Fruit fly (Drosophila melanogaster) whole organism, embryonic: Measurements from ENCODE around the gene CG32354.

ENCODE experiments used
- Abd-B ChIP-seq: fragments of 200-800 bp; sonication (Bioruptor generic); optimal IDR thresholded peaks from 2 replicates; lab custom pipeline; 2018; ENCODE audit warnings: missing biosample characterization, mild to moderate bottlenecking, missing genetic modification characterization, moderate library complexity
- Atf6 ChIP-seq: fragments of 200-800 bp; sonication (Bioruptor generic); IDR thresholded peaks from 2 replicates; pipeline ENCODE4 v1.3.6; 2022; ENCODE audit warnings: missing biosample characterization, missing genetic modification characterization
- CG1024 ChIP-seq: fragments of 200-800 bp; sonication (Bioruptor generic); IDR thresholded peaks from 2 replicates; pipeline ENCODE4 v1.3.6; 2022; ENCODE audit warnings: missing biosample characterization, missing genetic modification characterization
- CG10274 ChIP-seq: fragments of 200-800 bp; sonication (Bioruptor generic); optimal IDR thresholded peaks from 3 replicates; lab custom pipeline; 2017; ENCODE audit warnings: missing biosample characterization, mild to moderate bottlenecking, missing genetic modification characterization
- CG10543 ChIP-seq: fragments of 200-800 bp; sonication (Bioruptor generic); optimal IDR thresholded peaks from 3 replicates; lab custom pipeline; 2017; ENCODE audit warnings: missing biosample characterization, mild to moderate bottlenecking, missing genetic modification characterization, moderate library complexity
- CG11093 ChIP-seq: fragments of 200-800 bp; sonication (Bioruptor generic); IDR thresholded peaks from 3 replicates; pipeline ENCODE4 v1.3.6; 2022; ENCODE audit warnings: missing biosample characterization, missing genetic modification characterization
- CG12942 ChIP-seq: fragments of 200-800 bp; sonication (Bioruptor generic); optimal IDR thresholded peaks from 3 replicates; lab custom pipeline; 2016; ENCODE audit warnings: missing biosample characterization, missing genetic modification characterization
- CG13775 ChIP-seq: fragments of 200-800 bp; sonication (Bioruptor generic); optimal IDR thresholded peaks from 3 replicates; lab custom pipeline; 2017; ENCODE audit warnings: missing biosample characterization, mild to moderate bottlenecking, missing genetic modification characterization
- CG16815 ChIP-seq: fragments of 200-800 bp; sonication (Bioruptor generic); optimal IDR thresholded peaks from 3 replicates; lab custom pipeline; 2017; ENCODE audit warnings: missing biosample characterization, mild to moderate bottlenecking, missing genetic modification characterization
- CG2889 ChIP-seq: fragments of 200-800 bp; sonication (Bioruptor generic); IDR thresholded peaks from 3 replicates; pipeline ENCODE4 v1.3.6; 2022; ENCODE audit warnings: missing biosample characterization, missing genetic modification characterization
- CG30431 ChIP-seq: fragments of 200-800 bp; sonication (Bioruptor generic); optimal IDR thresholded peaks from 2 replicates; lab custom pipeline; 2017; ENCODE audit warnings: missing biosample characterization, missing genetic modification characterization
- CG3847 ChIP-seq: fragments of 200-800 bp; sonication (Bioruptor generic); IDR thresholded peaks from 2 replicates; pipeline ENCODE4 v1.3.6; 2022; ENCODE audit warnings: missing biosample characterization, missing genetic modification characterization
- CG6254 ChIP-seq: fragments of 200-800 bp; sonication (Bioruptor generic); optimal IDR thresholded peaks from 3 replicates; lab custom pipeline; 2017; ENCODE audit warnings: mild to moderate bottlenecking, missing biosample characterization, missing genetic modification reagents, missing genetic modification characterization
- CG7271 ChIP-seq: fragments of 200-800 bp; sonication (Bioruptor generic); optimal IDR thresholded peaks from 2 replicates; lab custom pipeline; 2018; ENCODE audit warnings: missing biosample characterization, mild to moderate bottlenecking, missing genetic modification characterization, moderate library complexity
- CG7556 ChIP-seq: fragments of 200-800 bp; sonication (Bioruptor generic); optimal IDR thresholded peaks from 2 replicates; lab custom pipeline; 2017; ENCODE audit warnings: missing biosample characterization, mild to moderate bottlenecking, missing genetic modification characterization
- CG7786 ChIP-seq: fragments of 200-800 bp; sonication (Bioruptor generic); optimal IDR thresholded peaks from 2 replicates; lab custom pipeline; 2016; ENCODE audit warnings: missing biosample characterization, missing genetic modification characterization
- CG7839 ChIP-seq: fragments of 200-800 bp; sonication (Bioruptor generic); optimal IDR thresholded peaks from 3 replicates; lab custom pipeline; 2018; ENCODE audit warnings: missing biosample characterization, mild to moderate bottlenecking, missing genetic modification characterization, moderate library complexity
- CG8359 ChIP-seq: fragments of 200-800 bp; sonication (Bioruptor generic); optimal IDR thresholded peaks from 2 replicates; lab custom pipeline; 2017; ENCODE audit warnings: missing biosample characterization, mild to moderate bottlenecking, missing genetic modification characterization, borderline replicate concordance
- CG9876 ChIP-seq: fragments of 200-800 bp; sonication (Bioruptor generic); optimal IDR thresholded peaks from 2 replicates; lab custom pipeline; 2016; ENCODE audit warnings: missing biosample characterization, missing genetic modification characterization
- D ChIP-seq, 2 experiments: fragments of 200-800 bp in 1 of 2; fragments of >200 bp in 1 of 2; sonication (Bioruptor generic) in 1 of 2; optimal IDR thresholded peaks; 2 replicates in 1 of 2; 3 replicates in 1 of 2; lab custom pipeline; 2017; ENCODE audit warnings: mild to moderate bottlenecking in 1 of 2, missing biosample characterization in 1 of 2, missing genetic modification characterization in 1 of 2, missing genetic modification reagents in 1 of 2
- Dfd ChIP-seq, 2 experiments: fragments of >200 bp; optimal IDR thresholded peaks; 2 replicates each; lab custom pipeline; 2017; ENCODE audit warnings: missing biosample characterization in 2 of 2, missing genetic modification characterization in 2 of 2
- Dref ChIP-seq: fragments of 200-800 bp; sonication (Bioruptor generic); IDR thresholded peaks from 2 replicates; pipeline ENCODE4 v1.3.6; 2022; ENCODE audit warnings: missing biosample characterization, missing genetic modification characterization
- Eip74EF ChIP-seq, 2 experiments: fragments of 200-800 bp in 1 of 2; fragments of >200 bp in 1 of 2; sonication (Bioruptor generic) in 1 of 2; optimal IDR thresholded peaks; 2 replicates each; lab custom pipeline; 2017 to 2019; ENCODE audit warnings: missing biosample characterization in 2 of 2, missing genetic modification characterization in 2 of 2, mild to moderate bottlenecking in 1 of 2, moderate library complexity in 1 of 2
- Hr78 ChIP-seq, 2 experiments: fragments of 200-800 bp in 1 of 2; fragments of >200 bp in 1 of 2; sonication (Bioruptor generic) in 1 of 2; optimal IDR thresholded peaks; 2 replicates each; lab custom pipeline; 2017 to 2019; ENCODE audit warnings: missing biosample characterization in 2 of 2, missing genetic modification characterization in 2 of 2, mild to moderate bottlenecking in 1 of 2, moderate library complexity in 1 of 2
- Hsf ChIP-seq: fragments of 200-800 bp; sonication (Bioruptor generic); optimal IDR thresholded peaks from 3 replicates; lab custom pipeline; 2016; ENCODE audit warnings: missing biosample characterization, missing genetic modification characterization
- NK7.1 ChIP-seq: fragments of 200-800 bp; sonication (Bioruptor generic); optimal IDR thresholded peaks from 3 replicates; lab custom pipeline; 2016; ENCODE audit warnings: missing biosample characterization, missing genetic modification characterization
- Oaz ChIP-seq: fragments of 200-800 bp; sonication (Bioruptor generic); IDR thresholded peaks from 2 replicates; pipeline ENCODE4 v1.3.6; 2022; ENCODE audit warnings: missing biosample characterization, missing genetic modification characterization
- Oli ChIP-seq: fragments of 200-800 bp; sonication (Bioruptor generic); optimal IDR thresholded peaks from 2 replicates; lab custom pipeline; 2018; ENCODE audit warnings: missing biosample characterization, mild to moderate bottlenecking, missing genetic modification characterization, moderate library complexity
- Poxn ChIP-seq: fragments of 200-800 bp; sonication (Bioruptor generic); IDR thresholded peaks from 2 replicates; pipeline ENCODE4 v1.3.6; 2022; ENCODE audit warnings: missing biosample characterization, missing genetic modification characterization
- YL-1 ChIP-seq: fragments of 200-800 bp; sonication (Bioruptor generic); optimal IDR thresholded peaks from 3 replicates; lab custom pipeline; 2017; ENCODE audit warnings: missing biosample characterization, mild to moderate bottlenecking, missing genetic modification characterization
- btn ChIP-seq: fragments of 200-800 bp; sonication (Bioruptor generic); optimal IDR thresholded peaks from 2 replicates; lab custom pipeline; 2016; ENCODE audit warnings: missing biosample characterization, missing genetic modification characterization
- dpn ChIP-seq, 2 experiments: fragments of 200-800 bp; sonication (Bioruptor generic); optimal IDR thresholded peaks; 3 replicates each; lab custom pipeline; 2016; ENCODE audit warnings: missing biosample characterization in 2 of 2, missing genetic modification characterization in 2 of 2
- fru ChIP-seq: fragments of >200 bp; optimal IDR thresholded peaks from 2 replicates; lab custom pipeline; 2017
- fu2 ChIP-seq: fragments of 200-800 bp; sonication (Bioruptor generic); optimal IDR thresholded peaks from 2 replicates; lab custom pipeline; 2016; ENCODE audit warnings: missing biosample characterization, missing genetic modification characterization
- gsb-n ChIP-seq: fragments of 200-800 bp; sonication (Bioruptor generic); optimal IDR thresholded peaks from 3 replicates; lab custom pipeline; 2018; ENCODE audit warnings: missing biosample characterization, mild to moderate bottlenecking, missing genetic modification characterization
- hkb ChIP-seq, 2 experiments: fragments of 200-800 bp in 1 of 2; fragments of >200 bp in 1 of 2; sonication (Bioruptor generic) in 1 of 2; IDR thresholded peaks in 1 of 2; optimal IDR thresholded peaks in 1 of 2; 2 replicates each; pipeline versions ENCODE4 v1.3.6 to Lab custom; 2017 to 2022; ENCODE audit warnings: missing biosample characterization in 1 of 2, missing genetic modification characterization in 1 of 2
- jigr1 ChIP-seq: fragments of 200-800 bp; sonication (Bioruptor generic); IDR thresholded peaks from 3 replicates; pipeline ENCODE4 v1.3.6; 2022; ENCODE audit warnings: missing biosample characterization, missing genetic modification characterization
- knrl ChIP-seq: fragments of 200-800 bp; sonication (Bioruptor generic); IDR thresholded peaks from 3 replicates; pipeline ENCODE4 v1.3.6; 2022; ENCODE audit warnings: missing biosample characterization, missing genetic modification characterization; ENCODE audit not compliant: partially characterized antibody
- pita ChIP-seq: fragments of 200-800 bp; sonication (Bioruptor generic); optimal IDR thresholded peaks from 2 replicates; lab custom pipeline; 2017; ENCODE audit warnings: missing biosample characterization, mild to moderate bottlenecking, missing genetic modification characterization
- prd ChIP-seq, 3 experiments: fragments of >200 bp in 2 of 3; fragments of 200-800 bp in 1 of 3; sonication (Bioruptor generic) in 1 of 3; optimal IDR thresholded peaks in 2 of 3; IDR thresholded peaks in 1 of 3; 2 replicates in 2 of 3; 3 replicates in 1 of 3; pipeline versions ENCODE4 v1.3.6 to Lab custom; 2017 to 2022; ENCODE audit warnings: missing biosample characterization in 1 of 3, missing genetic modification characterization in 1 of 3
- sd ChIP-seq: fragments of 200-800 bp; sonication (Bioruptor generic); optimal IDR thresholded peaks from 3 replicates; lab custom pipeline; 2018; ENCODE audit warnings: missing biosample characterization, mild to moderate bottlenecking, missing genetic modification characterization, moderate library complexity
- sens ChIP-seq: fragments of 200-800 bp; sonication (Bioruptor generic); peaks from one replicate; lab custom pipeline; 2016; ENCODE audit warnings: missing biosample characterization, missing genetic modification characterization
- sim ChIP-seq: fragments of 200-800 bp; sonication (Bioruptor generic); IDR thresholded peaks from 2 replicates; pipeline ENCODE4 v1.3.6; 2022; ENCODE audit warnings: missing biosample characterization, missing genetic modification characterization
- tna ChIP-seq: fragments of 200-800 bp; sonication (Bioruptor generic); IDR thresholded peaks from 2 replicates; pipeline ENCODE4 v1.3.6; 2022; ENCODE audit warnings: missing biosample characterization, missing genetic modification characterization; ENCODE audit not compliant: partially characterized antibody
- trem ChIP-seq: fragments of 200-800 bp; optimal IDR thresholded peaks from 3 replicates; lab custom pipeline; 2019; ENCODE audit warnings: missing biosample characterization, mild to moderate bottlenecking, missing genetic modification characterization, moderate library complexity
- vvl ChIP-seq: fragments of 200-800 bp; sonication (Bioruptor generic); IDR thresholded peaks from 2 replicates; pipeline ENCODE4 v1.3.6; 2022; ENCODE audit warnings: missing biosample characterization, missing genetic modification characterization
- zen ChIP-seq: fragments of 200-800 bp; sonication (Bioruptor generic); optimal IDR thresholded peaks from 3 replicates; lab custom pipeline; 2018; ENCODE audit warnings: missing biosample characterization, mild to moderate bottlenecking, missing genetic modification characterization, moderate library complexity

CG32354 gene

DNA sequence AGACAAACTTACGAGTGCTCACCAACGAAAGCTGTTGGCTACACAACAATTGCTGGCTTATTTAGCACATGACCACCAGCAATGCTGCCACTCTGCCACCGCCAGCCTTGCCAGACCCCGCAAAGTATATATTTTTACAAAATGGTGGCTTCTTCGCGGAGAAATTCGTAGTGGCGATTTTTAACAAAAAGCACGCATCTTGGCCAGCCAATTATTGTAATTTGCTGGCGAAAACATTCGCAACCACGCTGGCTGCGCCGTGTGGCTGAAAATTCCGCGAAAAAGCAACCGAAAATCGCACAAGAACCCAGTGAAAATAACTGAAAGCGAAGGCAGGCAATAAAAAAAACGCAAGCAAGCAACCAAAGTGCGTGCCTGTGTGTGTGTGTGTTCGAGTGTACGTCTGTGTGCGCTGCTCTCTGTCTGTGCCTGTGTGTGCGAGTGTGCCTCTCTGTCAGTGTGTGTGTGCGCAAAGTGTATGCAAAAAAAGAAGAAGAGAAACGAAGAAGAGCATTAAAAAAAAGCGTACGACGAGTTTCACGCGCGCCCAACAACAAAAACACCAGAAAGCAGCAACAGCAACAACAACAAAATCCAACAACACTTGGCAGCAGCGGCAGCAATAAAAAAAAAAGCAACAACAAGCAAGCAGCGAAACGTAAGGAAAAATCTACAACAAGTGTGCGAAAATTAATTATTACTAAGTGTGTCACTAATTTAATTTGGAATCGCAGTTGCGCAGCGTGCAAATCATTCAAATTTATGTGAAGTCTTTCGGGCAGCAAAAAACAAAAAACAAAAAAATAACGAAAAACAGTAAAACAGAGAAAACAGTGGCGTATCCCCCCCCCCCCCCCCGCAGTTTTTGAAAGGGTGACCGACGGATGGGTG lies 28.0 kb upstream of the CG32354 start, which contains the start of gene Gug (continued):
- TF ChIP-seq CG1024 (GFP tag; lab: Robert Waterston, UW) = no peak
- no peak for TF ChIP-seq CG7839 (tag; lab: Kevin White, UChicago)
- TF ChIP-seq D (optimal IDR thresholded peaks at IDR 0.05; lab: Kevin White, UChicago) = peak; percentile 76
- TF ChIP-seq D (GFP tag; optimal IDR thresholded peaks at IDR 0.05; lab: Kevin White, UChicago) = no peak
- no peak for TF ChIP-seq CG2889 (GFP tag; lab: Robert Waterston, UW)
- no peak for TF ChIP-seq dpn (GFP tag; optimal IDR thresholded peaks at IDR 0.05; lab: Kevin White, UChicago)
- TF ChIP-seq Abd-B = peak; percentile 79
- TF ChIP-seq zen (tag; lab: Kevin White, UChicago) = peak; percentile 16
- TF ChIP-seq Eip74EF (GFP tag; optimal IDR thresholded peaks at IDR 0.05; lab: Kevin White, UChicago) = no peak
- TF ChIP-seq jigr1 (GFP tag; lab: Robert Waterston, UW) = no peak
- TF ChIP-seq CG8359 (GFP tag; lab: Kevin White, UChicago) = no peak
- TF ChIP-seq btn = no peak
- peak; percentile 22 for TF ChIP-seq hkb (optimal IDR thresholded peaks at IDR 0.05; lab: Kevin White, UChicago)
- TF ChIP-seq hkb (GFP tag; IDR thresholded peaks at IDR 0.05; lab: Robert Waterston, UW) = no peak
- no peak for TF ChIP-seq gsb-n
- TF ChIP-seq CG9876 (GFP tag; lab: Kevin White, UChicago) = no peak
- peak; percentile 20 for TF ChIP-seq vvl (GFP tag; lab: Robert Waterston, UW)
- no peak for TF ChIP-seq tna
- TF ChIP-seq sim (GFP tag; lab: Robert Waterston, UW) = no peak
- no peak for TF ChIP-seq NK7.1 (GFP tag; lab: Kevin White, UChicago)
- no peak for TF ChIP-seq prd (optimal IDR thresholded peaks at IDR 0.05; lab: Kevin White, UChicago)
- 0 out of 3 replicates have a peak, but pooled peaks have one; percentile 9 for TF ChIP-seq prd (GFP tag; IDR thresholded peaks at IDR 0.05; lab: Robert Waterston, UW)
- TF ChIP-seq pita (GFP tag; lab: Kevin White, UChicago) = no peak
- TF ChIP-seq Oli (tag; lab: Kevin White, UChicago) = no peak
- TF ChIP-seq CG10543 = no peak
- no peak for TF ChIP-seq CG7786 (GFP tag; lab: Kevin White, UChicago)
- TF ChIP-seq trem (tag; lab: Kevin White, UChicago) = peak; percentile 0
- no peak for TF ChIP-seq CG6254 (GFP tag; lab: Kevin White, UChicago)
- TF ChIP-seq Oaz (GFP tag; lab: Robert Waterston, UW) = no peak
- TF ChIP-seq fru (lab: Kevin White, UChicago) = no peak
- TF ChIP-seq CG3847 (GFP tag; lab: Robert Waterston, UW) = peak; percentile 57
- TF ChIP-seq CG16815 (GFP tag; lab: Kevin White, UChicago) = no peak
- TF ChIP-seq sens (GFP tag; lab: Kevin White, UChicago) = peak; percentile 64
- no peak for TF ChIP-seq CG7556 (GFP tag; lab: Kevin White, UChicago)
- TF ChIP-seq knrl (GFP tag; lab: Robert Waterston, UW) = no peak
- TF ChIP-seq CG12942 (GFP tag; lab: Kevin White, UChicago) = no peak
- no peak for TF ChIP-seq CG10274 (GFP tag; lab: Kevin White, UChicago)
- TF ChIP-seq CG13775 (GFP tag; lab: Kevin White, UChicago) = no peak
- no peak for TF ChIP-seq Dfd (GFP tag; optimal IDR thresholded peaks at IDR 0.05; lab: Kevin White, UChicago)
- TF ChIP-seq YL-1 (GFP tag; lab: Kevin White, UChicago) = peak; percentile 86
- no peak for TF ChIP-seq Hr78 (GFP tag; optimal IDR thresholded peaks at IDR 0.05; lab: Kevin White, UChicago)
- TF ChIP-seq Atf6 (GFP tag; lab: Robert Waterston, UW) = peak; percentile 12; the same call in 1 of the 2 replicates
- TF ChIP-seq sd (tag; lab: Kevin White, UChicago) = peak; percentile 31
- TF ChIP-seq CG30431 = no peak
- TF ChIP-seq fu2 (GFP tag; lab: Kevin White, UChicago) = no peak
- no peak for TF ChIP-seq Poxn
- TF ChIP-seq Hsf (GFP tag; lab: Kevin White, UChicago) = no peak
- TF ChIP-seq CG7271 (tag; lab: Kevin White, UChicago) = no peak
- no peak for TF ChIP-seq CG11093 (GFP tag; lab: Robert Waterston, UW)
- TF ChIP-seq Dref (GFP tag; lab: Robert Waterston, UW) = peak; percentile 49
